Fruit fly (Drosophila melanogaster): Measurements from ENCODE around the gene Lk6.

The Lk6 gene

dm6 chr3R:11764279-11764880 is at the start of gene Lk6 (continued):
- no peak for TF ChIP-seq E2f1 (GFP tag; IDR thresholded peaks at IDR 0.05)
- no peak for TF ChIP-seq D19A (tag; optimal IDR thresholded peaks at IDR 0.05)
- TF ChIP-seq CG9817 (tag; optimal IDR thresholded peaks at IDR 0.05): peak; percentile 28
- no peak for TF ChIP-seq prd (optimal IDR thresholded peaks at IDR 0.05)
- no peak for TF ChIP-seq prd (GFP tag; IDR thresholded peaks at IDR 0.05)
- no peak for TF ChIP-seq Bgb (GFP tag; IDR thresholded peaks at IDR 0.05; ENCODE audit: partially characterized antibody)
- TF ChIP-seq Atf3 (GFP tag; optimal IDR thresholded peaks at IDR 0.05): no peak
- no peak for TF ChIP-seq B-H1 (GFP tag; IDR thresholded peaks at IDR 0.05)
- TF ChIP-seq CG6791 (GFP tag; IDR thresholded peaks at IDR 0.05; ENCODE audit: partially characterized antibody): no peak
- TF ChIP-seq CG16863 (GFP tag; optimal IDR thresholded peaks at IDR 0.05): peak; percentile 9
- TF ChIP-seq Rfx (GFP tag; IDR thresholded peaks at IDR 0.05): no peak
- TF ChIP-seq CG6272 (GFP tag; IDR thresholded peaks at IDR 0.05): no peak
- TF ChIP-seq Antp (GFP tag; optimal IDR thresholded peaks at IDR 0.05): peak; percentile 14
- peak; percentile 22 for TF ChIP-seq CG4820 (GFP tag; optimal IDR thresholded peaks at IDR 0.05)
- peak; percentile 88 for TF ChIP-seq sqz (GFP tag; optimal IDR thresholded peaks at IDR 0.05)
- TF ChIP-seq pho (GFP tag; optimal IDR thresholded peaks at IDR 0.05): peak; percentile 60
- TF ChIP-seq CG11696 (GFP tag; IDR thresholded peaks at IDR 0.05): no peak
- no peak for TF ChIP-seq CG8089 (GFP tag; optimal IDR thresholded peaks at IDR 0.05)
- TF ChIP-seq CG15073 (GFP tag; optimal IDR thresholded peaks at IDR 0.05): no peak
- TF ChIP-seq Scr (GFP tag; IDR thresholded peaks at IDR 0.05; ENCODE audit: partially characterized antibody): no peak
- TF ChIP-seq Dad (GFP tag; optimal IDR thresholded peaks at IDR 0.05): peak; percentile 42
- TF ChIP-seq CG3407 (GFP tag; optimal IDR thresholded peaks at IDR 0.05): no peak
- no peak for TF ChIP-seq row (GFP tag; IDR thresholded peaks at IDR 0.05)
- no peak for TF ChIP-seq crc (GFP tag; optimal IDR thresholded peaks at IDR 0.05)
- no peak for TF ChIP-seq disco-r (GFP tag; optimal IDR thresholded peaks at IDR 0.05)
- no peak for TF ChIP-seq en (GFP tag; optimal IDR thresholded peaks at IDR 0.05)
- no peak for TF ChIP-seq D (optimal IDR thresholded peaks at IDR 0.05)
- TF ChIP-seq D (GFP tag; optimal IDR thresholded peaks at IDR 0.05): peak; percentile 12
- TF ChIP-seq CG2116 (GFP tag; optimal IDR thresholded peaks at IDR 0.05): peak; percentile 73
- TF ChIP-seq caup (GFP tag; optimal IDR thresholded peaks at IDR 0.05; ENCODE audit: severe bottlenecking): peak; percentile 82
- peak; percentile 57 for TF ChIP-seq btn (GFP tag; optimal IDR thresholded peaks at IDR 0.05)
- TF ChIP-seq CG4730 (GFP tag; IDR thresholded peaks at IDR 0.05): no peak
- peak; percentile 72 for TF ChIP-seq CG3281 (GFP tag; optimal IDR thresholded peaks at IDR 0.05)
- TF ChIP-seq CG1233 (GFP tag; optimal IDR thresholded peaks at IDR 0.05): peak; percentile 2
- TF ChIP-seq pan (optimal IDR thresholded peaks at IDR 0.05): no peak
- no peak for TF ChIP-seq pan (GFP tag; optimal IDR thresholded peaks at IDR 0.05 in 1 of 2, IDR thresholded peaks at IDR 0.05 in 1 of 2)
- TF ChIP-seq CG1832 (GFP tag; optimal IDR thresholded peaks at IDR 0.05): no peak
- no peak for TF ChIP-seq ewg (GFP tag; optimal IDR thresholded peaks at IDR 0.05)
- TF ChIP-seq klu (GFP tag; IDR thresholded peaks at IDR 0.05): no peak
- TF ChIP-seq Med (GFP tag): peak; percentile 96
- TF ChIP-seq Gsc (GFP tag; IDR thresholded peaks at IDR 0.05): no peak
- TF ChIP-seq lmd (GFP tag; IDR thresholded peaks at IDR 0.05): no peak
- TF ChIP-seq B-H2 (GFP tag; optimal IDR thresholded peaks at IDR 0.05): peak; percentile 57
- TF ChIP-seq CG12659 (GFP tag; optimal IDR thresholded peaks at IDR 0.05): peak; percentile 91
- TF ChIP-seq Doc3 (GFP tag; IDR thresholded peaks at IDR 0.05; ENCODE audit: partially characterized antibody): no peak
- no peak for TF ChIP-seq ci (GFP tag; IDR thresholded peaks at IDR 0.05)
- no peak for TF ChIP-seq ap (GFP tag; IDR thresholded peaks at IDR 0.05)
- no peak for TF ChIP-seq gsb (GFP tag; IDR thresholded peaks at IDR 0.05)
- no peak for TF ChIP-seq CG31224 (GFP tag; IDR thresholded peaks at IDR 0.05)
- TF ChIP-seq ab (GFP tag; optimal IDR thresholded peaks at IDR 0.05): no peak
- TF ChIP-seq tio (GFP tag; optimal IDR thresholded peaks at IDR 0.05): no peak
- TF ChIP-seq bbx (GFP tag; IDR thresholded peaks at IDR 0.05; ENCODE audit: partially characterized antibody): no peak
- no peak for TF ChIP-seq yki (optimal IDR thresholded peaks at IDR 0.05)
